Worm (Caenorhabditis elegans) whole organism, L2 larva: ENCODE data around the gene gnrr-6.

Experiments used
- alr-1 ChIP-seq: fragments of 150-350 bp; optimal IDR thresholded peaks from 2 replicates; lab custom pipeline; 2014; ENCODE audit warnings: missing biosample characterization, missing genetic modification characterization
- ama-1 ChIP-seq: fragments of 150-350 bp; optimal IDR thresholded peaks from 2 replicates; lab custom pipeline; 2018; ENCODE audit warnings: inconsistent platforms
- elt-1 ChIP-seq: fragments of 150-350 bp; optimal IDR thresholded peaks from 2 replicates; lab custom pipeline; 2014; ENCODE audit warnings: missing biosample characterization, missing genetic modification characterization
- lin-39 ChIP-seq: fragments of 150-350 bp; optimal IDR thresholded peaks from 2 replicates; lab custom pipeline; 2014; ENCODE audit warnings: missing biosample characterization, missing genetic modification reagents, missing genetic modification characterization
- nhr-12 ChIP-seq: fragments of 150-350 bp; optimal IDR thresholded peaks from 2 replicates; lab custom pipeline; 2014; ENCODE audit warnings: missing biosample characterization, missing genetic modification characterization
- nhr-237 ChIP-seq: fragments of 150-350 bp; optimal IDR thresholded peaks from 2 replicates; lab custom pipeline; 2014; ENCODE audit warnings: missing biosample characterization, missing genetic modification characterization
- sma-9 ChIP-seq, 2 experiments: fragments of 150-350 bp in 1 of 2; sonication (generic microtip) in 1 of 2; optimal IDR thresholded peaks; 2 replicates each; lab custom pipeline; 2014 to 2016; ENCODE audit warnings: missing genetic modification characterization in 2 of 2, mild to moderate bottlenecking in 1 of 2, missing biosample characterization in 1 of 2, missing compliant biosample characterization in 1 of 2, missing genetic modification reagents in 1 of 2, moderate library complexity in 1 of 2
- unc-39 ChIP-seq: fragments of 150-350 bp; optimal IDR thresholded peaks from 2 replicates; lab custom pipeline; 2014; ENCODE audit warnings: missing biosample characterization, missing genetic modification characterization

- TF ChIP-seq sma-9 (GFP tag; optimal IDR thresholded peaks at IDR 0.05; lab: Kevin White, UChicago), result no peak
- no peak for TF ChIP-seq sma-9 (tag; optimal IDR thresholded peaks at IDR 0.05; lab: Kevin White, UChicago)
- TF ChIP-seq unc-39 (tag; lab: Kevin White, UChicago), result no peak
- no peak for TF ChIP-seq ama-1 (lab: Kevin White, UChicago)
- TF ChIP-seq nhr-12 (tag; lab: Kevin White, UChicago), result no peak
- TF ChIP-seq lin-39 (tag; lab: Kevin White, UChicago), result no peak
- no peak for TF ChIP-seq nhr-237 (tag; lab: Kevin White, UChicago)
- TF ChIP-seq alr-1 (tag; lab: Kevin White, UChicago), result no peak
- TF ChIP-seq elt-1, result no peak
These were observed 18.0 kb downstream of the gnrr-6 start, which contains the start of gene C34F6.1 for ce11 chrX:11196741-11197140.
